Worm (Caenorhabditis elegans) whole organism, early embryonic: Measurements from ENCODE around the gene F45E4.5.

ENCODE experiments used
- B0310.2 ChIP-seq: sonication (generic microtip); optimal IDR thresholded peaks from 2 replicates; lab custom pipeline; 2016; ENCODE audit warnings: mild to moderate bottlenecking, missing genetic modification characterization, missing compliant biosample characterization
- F13C5.2 ChIP-seq: sonication (generic microtip); optimal IDR thresholded peaks from 2 replicates; lab custom pipeline; 2017; ENCODE audit warnings: mild to moderate bottlenecking, missing genetic modification characterization, inconsistent platforms, missing compliant biosample characterization
- aly-1 ChIP-seq: sonication (generic microtip); optimal IDR thresholded peaks from 2 replicates; lab custom pipeline; 2016; ENCODE audit warnings: missing genetic modification characterization, missing compliant biosample characterization
- ama-1 ChIP-seq: fragments of 150-350 bp; optimal IDR thresholded peaks from 2 replicates; lab custom pipeline; 2014
- ceh-13 ChIP-seq: fragments of 200-800 bp; sonication (Bioruptor generic); optimal IDR thresholded peaks from 2 replicates; lab custom pipeline; 2018; ENCODE audit warnings: mild to moderate bottlenecking, missing genetic modification characterization, missing compliant biosample characterization
- ceh-36 ChIP-seq: sonication (generic microtip); optimal IDR thresholded peaks from 2 replicates; lab custom pipeline; 2016; ENCODE audit warnings: missing genetic modification characterization, inconsistent platforms, missing compliant biosample characterization
- ets-7 ChIP-seq: sonication (generic microtip); optimal IDR thresholded peaks from 2 replicates; lab custom pipeline; 2016; ENCODE audit warnings: missing genotype, missing genetic modification characterization, missing compliant biosample characterization
- flt-1 ChIP-seq: fragments of 200-800 bp; sonication (Bioruptor generic); IDR thresholded peaks from 2 replicates; pipeline ENCODE4 v1.3.6; 2022; ENCODE audit warnings: missing genetic modification characterization, missing compliant biosample characterization
- hmbx-1 ChIP-seq: sonication (generic microtip); optimal IDR thresholded peaks from 2 replicates; lab custom pipeline; 2016; ENCODE audit warnings: mild to moderate bottlenecking, missing genetic modification characterization, missing compliant biosample characterization
- hmg-4 ChIP-seq: fragments of 200-800 bp; sonication (Bioruptor generic); optimal IDR thresholded peaks from 2 replicates; lab custom pipeline; 2018; ENCODE audit warnings: mild to moderate bottlenecking, missing genetic modification characterization, missing compliant biosample characterization
- hnd-1 ChIP-seq: sonication (generic microtip); optimal IDR thresholded peaks from 2 replicates; lab custom pipeline; 2016; ENCODE audit warnings: missing genetic modification characterization, missing compliant biosample characterization
- pes-1 ChIP-seq: fragments of 200-800 bp; sonication (Bioruptor generic); IDR thresholded peaks from 2 replicates; pipeline ENCODE4 v1.3.6; 2022; ENCODE audit warnings: missing genetic modification reagents, missing genetic modification characterization, missing compliant biosample characterization
- scrt-1 ChIP-seq: fragments of 200-800 bp; sonication (Bioruptor generic); IDR thresholded peaks from 2 replicates; pipeline ENCODE4 v1.3.6; 2022; ENCODE audit warnings: missing genetic modification characterization, missing compliant biosample characterization
- sea-1 ChIP-seq: fragments of 200-800 bp; sonication (Bioruptor generic); conservative IDR thresholded peaks from 2 replicates; pipeline ENCODE4 v1.3.6; 2022; ENCODE audit warnings: missing genetic modification characterization, missing compliant biosample characterization
- tbx-11 ChIP-seq: fragments of 200-800 bp; sonication (Bioruptor generic); IDR thresholded peaks from 2 replicates; pipeline ENCODE4 v1.3.6; 2022; ENCODE audit warnings: missing genetic modification characterization, missing compliant biosample characterization
- tbx-37 ChIP-seq: fragments of 200-800 bp; sonication (Bioruptor generic); conservative IDR thresholded peaks from 2 replicates; pipeline ENCODE4 v1.3.6; 2022; ENCODE audit warnings: missing genetic modification reagents, missing genetic modification characterization, missing compliant biosample characterization
- tra-4 ChIP-seq: sonication (generic microtip); optimal IDR thresholded peaks from 2 replicates; lab custom pipeline; 2017; ENCODE audit warnings: missing genetic modification characterization, missing compliant biosample characterization

Gene F45E4.5

DNA sequence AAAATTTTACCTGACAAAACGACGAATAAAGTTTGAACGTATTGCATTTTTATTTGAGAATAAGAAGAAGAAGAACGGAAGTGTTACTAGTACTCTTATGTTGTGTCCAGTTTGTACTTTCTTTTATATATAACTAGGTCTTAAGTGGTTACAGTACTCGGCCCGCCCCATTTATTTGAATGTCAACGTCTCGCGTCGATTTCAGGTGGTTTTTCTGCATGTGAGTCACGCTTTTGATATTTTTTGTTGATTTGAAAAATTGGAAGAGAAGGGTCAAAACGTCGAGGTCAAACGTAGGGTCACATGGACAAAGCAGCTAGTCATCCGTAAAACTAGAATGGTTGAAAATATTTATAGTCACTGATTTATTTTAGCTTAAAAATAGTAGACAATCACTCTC, at the start of gene F45E4.5:
F45E4.5 (minus strand) TSS at position 101 of the 400 bp plus-strand sequence.
- TF ChIP-seq ceh-36 (tag; lab: Kevin White, UChicago): no peak
- TF ChIP-seq ceh-13 (GFP tag; lab: Kevin White, UChicago): no peak
- TF ChIP-seq ets-7 (tag; lab: Kevin White, UChicago): no peak
- TF ChIP-seq hnd-1 (tag; lab: Kevin White, UChicago): no peak
- TF ChIP-seq tra-4: no peak
- no peak for TF ChIP-seq aly-1 (tag; lab: Kevin White, UChicago)
- no peak for TF ChIP-seq flt-1 (GFP tag; lab: Robert Waterston, UW)
- TF ChIP-seq B0310.2: no peak
- no peak for TF ChIP-seq scrt-1
- TF ChIP-seq hmg-4: no peak
- TF ChIP-seq sea-1: no peak
- no peak for TF ChIP-seq pes-1 (GFP tag; lab: Robert Waterston, UW)
- TF ChIP-seq hmbx-1 (tag; lab: Kevin White, UChicago): no peak

DNA sequence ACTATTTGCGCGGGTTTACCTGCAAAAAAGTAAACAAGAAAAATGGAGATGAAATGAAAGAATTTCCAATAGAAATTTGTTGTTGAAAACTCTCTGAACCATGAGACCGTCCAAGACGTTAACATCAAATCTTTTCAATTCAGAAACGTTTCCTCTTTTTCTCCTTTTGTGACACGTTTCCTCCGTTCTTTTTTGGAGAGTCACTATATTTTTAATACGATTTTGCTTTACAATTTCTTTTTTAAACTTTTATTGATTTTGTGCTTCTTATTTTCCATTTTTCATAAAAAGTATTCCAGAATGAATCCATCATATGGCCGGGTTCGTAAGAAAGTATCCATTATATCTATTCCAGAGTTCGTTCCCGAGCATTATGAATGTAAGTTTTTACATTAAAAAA, 46.0 kb upstream of the F45E4.5 start, which contains the start of gene itr-1:
itr-1 (plus strand) TSS at position 301 of the 400 bp plus-strand sequence.
- TF ChIP-seq tra-4 (no peak), F13C5.2 (no peak), ama-1 (lab: Kevin White, UChicago) (no peak), hnd-1 (tag; lab: Kevin White, UChicago) (no peak), sea-1 (no peak), pes-1 (GFP tag; lab: Robert Waterston, UW) (no peak), ets-7 (tag; lab: Kevin White, UChicago) (no peak), ceh-36 (tag; lab: Kevin White, UChicago) (no peak)

DNA sequence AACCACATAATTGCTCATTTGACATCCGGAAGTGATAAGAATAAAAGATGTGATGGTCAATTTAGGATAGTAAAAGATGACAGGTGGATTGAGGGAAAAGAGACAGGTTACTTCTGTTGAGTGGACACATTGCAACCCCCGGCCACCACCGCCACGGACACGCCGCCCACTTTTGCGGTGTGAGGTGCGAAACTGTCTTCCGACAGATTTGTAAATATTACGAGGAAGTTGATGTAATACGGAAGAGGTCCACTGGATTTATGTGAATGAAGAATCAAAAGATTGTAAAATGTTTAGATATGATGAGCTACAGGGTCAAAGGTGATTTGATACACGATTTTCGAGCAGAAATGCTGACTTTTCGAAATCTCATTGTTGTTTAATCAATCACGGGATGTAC, 44.0 kb upstream of the F45E4.5 start, which contains the start of gene C08G9.2:
C08G9.2 (minus strand) TSS at position 101 of the 400 bp plus-strand sequence.
- TF ChIP-seq sea-1 (no peak), hmbx-1 (tag; lab: Kevin White, UChicago) (no peak), pes-1 (GFP tag; lab: Robert Waterston, UW) (no peak), F13C5.2 (no peak), ama-1 (lab: Kevin White, UChicago) (no peak)

DNA sequence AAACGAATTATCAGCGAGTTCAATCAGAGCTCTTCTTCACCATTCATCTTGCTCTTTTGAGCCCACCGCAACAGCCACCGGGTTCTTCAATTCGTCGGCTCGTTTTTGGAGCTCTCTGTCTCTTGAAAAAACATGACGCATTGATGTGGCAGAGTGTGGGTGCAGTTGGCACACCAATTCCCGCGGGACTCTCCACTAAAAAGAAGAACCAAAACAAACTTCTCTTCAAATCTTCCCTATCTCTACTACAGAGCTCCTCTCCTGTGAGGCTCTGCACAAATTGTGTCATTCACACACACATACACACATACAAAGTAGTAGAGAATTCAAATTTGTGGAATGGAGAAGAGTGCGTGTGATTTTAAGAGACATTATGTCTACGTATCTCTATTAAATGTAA, 34.2 kb upstream of the F45E4.5 start:
- TF ChIP-seq sea-1: no peak
- TF ChIP-seq hmbx-1 (tag; lab: Kevin White, UChicago): no peak
- TF ChIP-seq pes-1 (GFP tag; lab: Robert Waterston, UW): no peak
- TF ChIP-seq hnd-1 (tag; lab: Kevin White, UChicago): no peak
- TF ChIP-seq tbx-11 (GFP tag; lab: Robert Waterston, UW): no peak
- TF ChIP-seq aly-1 (tag; lab: Kevin White, UChicago): no peak
- no peak for TF ChIP-seq hmg-4
- TF ChIP-seq tra-4: no peak

DNA sequence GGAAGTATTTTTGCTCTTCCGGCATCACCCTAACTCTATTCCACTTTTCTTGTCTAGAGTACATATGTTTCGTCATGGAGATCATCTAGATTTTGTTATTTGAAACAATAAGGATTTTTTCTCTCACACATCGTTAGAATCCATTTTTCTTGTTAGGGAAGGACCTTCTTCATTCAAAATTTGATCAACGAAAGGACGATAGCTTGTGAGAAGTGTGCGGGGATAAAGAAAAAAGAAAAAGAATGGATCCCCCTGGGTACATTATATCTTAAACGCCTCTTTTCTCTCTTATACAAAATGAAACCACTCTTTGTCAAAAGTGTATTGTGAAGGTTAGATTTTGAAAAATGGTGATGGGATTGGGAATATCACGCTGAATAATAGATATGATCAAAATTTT, 32.7 kb upstream of the F45E4.5 start:
- TF ChIP-seq hmg-4 (no peak), ets-7 (tag; lab: Kevin White, UChicago) (no peak), tbx-11 (GFP tag; lab: Robert Waterston, UW) (no peak)

DNA sequence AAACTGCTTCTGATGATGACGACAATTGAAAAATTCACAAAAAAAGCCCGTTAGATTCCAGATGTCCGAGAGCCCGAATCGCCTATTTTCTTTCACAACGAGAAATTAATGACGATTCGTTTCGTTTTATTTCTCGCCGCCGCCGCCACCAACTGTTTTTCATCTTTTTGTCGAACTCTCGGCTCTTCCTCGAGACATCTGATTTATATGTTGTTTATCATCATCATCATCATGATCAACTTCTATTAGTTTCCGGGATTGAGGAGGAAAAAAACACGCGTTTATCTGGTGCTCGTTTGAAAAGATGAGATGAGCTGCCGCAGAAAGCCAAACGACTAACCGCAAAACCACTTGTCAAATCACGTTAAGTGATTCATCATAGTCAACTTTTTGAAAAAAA, 30.6 kb upstream of the F45E4.5 start:
- TF ChIP-seq flt-1 (GFP tag; lab: Robert Waterston, UW) (no peak), ceh-36 (tag; lab: Kevin White, UChicago) (no peak), hnd-1 (tag; lab: Kevin White, UChicago) (no peak), tbx-37 (GFP tag; lab: Robert Waterston, UW) (no peak), tra-4 (no peak), B0310.2 (no peak), ets-7 (tag; lab: Kevin White, UChicago) (no peak)

DNA sequence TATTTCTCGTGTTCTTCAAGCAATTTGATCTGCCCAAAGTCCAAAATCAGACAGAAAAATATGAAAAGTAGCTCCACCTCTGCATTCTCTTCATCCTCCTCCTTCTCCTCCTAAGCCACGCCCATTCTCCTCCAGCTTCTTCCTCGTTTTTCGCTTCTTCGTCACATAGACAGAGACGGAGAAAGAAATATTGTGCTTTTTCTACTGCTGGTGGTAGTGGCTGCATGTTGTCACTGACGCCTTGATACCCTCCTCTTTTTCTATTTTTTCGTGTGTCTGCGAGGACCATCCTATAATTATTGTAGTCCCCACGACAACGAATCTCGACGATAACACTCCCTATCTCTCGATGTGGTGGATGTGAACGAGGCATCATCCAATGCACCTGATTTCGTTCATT, 29.7 kb upstream of the F45E4.5 start, which contains the start of gene C08G9.1:
C08G9.1 (plus strand) TSS at position 175 of the 400 bp plus-strand sequence.
- TF ChIP-seq hmg-4 (no peak), scrt-1 (no peak), ceh-36 (tag; lab: Kevin White, UChicago) (no peak), hnd-1 (tag; lab: Kevin White, UChicago) (no peak), flt-1 (GFP tag; lab: Robert Waterston, UW) (no peak), ceh-13 (GFP tag; lab: Kevin White, UChicago) (no peak), aly-1 (tag; lab: Kevin White, UChicago) (no peak), B0310.2 (no peak), tra-4 (no peak), ama-1 (lab: Kevin White, UChicago) (no peak), pes-1 (GFP tag; lab: Robert Waterston, UW) (no peak), tbx-37 (GFP tag; lab: Robert Waterston, UW) (no peak), F13C5.2 (no peak), hmbx-1 (tag; lab: Kevin White, UChicago) (no peak), tbx-11 (GFP tag; lab: Robert Waterston, UW) (no peak), sea-1 (no peak), ets-7 (tag; lab: Kevin White, UChicago) (no peak)

DNA sequence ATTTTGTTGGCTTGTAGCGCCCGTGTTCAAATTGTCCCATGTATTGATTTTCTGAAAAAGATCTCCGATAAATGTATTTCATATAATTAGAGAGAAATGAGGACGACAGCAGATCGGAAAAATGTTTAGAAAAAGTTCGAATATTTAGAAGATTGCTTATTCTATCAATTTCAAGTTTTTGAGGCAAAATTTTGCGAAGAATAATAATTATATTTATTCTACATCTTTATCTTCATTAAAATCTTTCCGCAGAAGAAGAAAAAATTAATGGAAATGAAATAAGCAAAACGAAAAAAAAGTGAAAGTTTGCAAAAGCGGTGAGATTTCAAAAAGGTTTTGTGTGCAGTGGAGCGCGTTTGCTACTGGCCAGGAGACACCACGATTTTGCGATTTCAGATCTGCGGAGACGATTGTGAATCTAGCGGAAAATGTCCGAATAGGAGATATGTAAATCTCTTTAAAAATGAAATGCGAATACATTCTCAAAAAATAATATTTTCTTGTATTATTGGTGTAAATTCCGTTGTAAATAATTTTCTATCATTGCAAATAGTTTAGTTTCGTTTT, 25.5 kb upstream of the F45E4.5 start, which contains the start of gene nrde-4:
nrde-4 (minus strand) TSS at position 51 of the 567 bp plus-strand sequence.
- no peak for TF ChIP-seq tra-4
- TF ChIP-seq flt-1 (GFP tag; lab: Robert Waterston, UW): no peak
- no peak for TF ChIP-seq aly-1 (tag; lab: Kevin White, UChicago)
- no peak for TF ChIP-seq sea-1
- no peak for TF ChIP-seq hmbx-1 (tag; lab: Kevin White, UChicago)
- TF ChIP-seq F13C5.2: peak; percentile 16
- TF ChIP-seq hnd-1 (tag; lab: Kevin White, UChicago): no peak
- TF ChIP-seq pes-1 (GFP tag; lab: Robert Waterston, UW): peak; percentile 49; the same call in 1 of the 2 replicates
